Fruit fly (Drosophila melanogaster) whole organism, adult: ENCODE measurements around the gene Mrp5.

Experiments used
- CG14711 ChIP-seq: fragments of 200-800 bp; sonication (Bioruptor generic); optimal IDR thresholded peaks from 2 replicates; lab custom pipeline; 2018; ENCODE audit warnings: missing biosample characterization, mild to moderate bottlenecking, missing genetic modification characterization, moderate library complexity
- CG33017 ChIP-seq: fragments of 200-800 bp; sonication (Bioruptor generic); optimal IDR thresholded peaks from 2 replicates; lab custom pipeline; 2018; ENCODE audit warnings: missing biosample characterization, mild to moderate bottlenecking, missing genetic modification characterization, moderate library complexity
- CG5204 ChIP-seq: fragments of 200-800 bp; sonication (Bioruptor generic); optimal IDR thresholded peaks from 2 replicates; lab custom pipeline; 2016; ENCODE audit warnings: missing biosample characterization, missing genetic modification characterization
- CG7101 ChIP-seq: fragments of 200-800 bp; sonication (Bioruptor generic); optimal IDR thresholded peaks from 2 replicates; lab custom pipeline; 2018; ENCODE audit warnings: missing biosample characterization, mild to moderate bottlenecking, missing genetic modification characterization, moderate library complexity
- Clk ChIP-seq: fragments of 200-800 bp; sonication (Bioruptor generic); optimal IDR thresholded peaks from 2 replicates; lab custom pipeline; 2017; ENCODE audit warnings: missing biosample characterization, missing genetic modification characterization
- Crg-1 ChIP-seq: fragments of 200-800 bp; sonication (Bioruptor generic); optimal IDR thresholded peaks from 2 replicates; lab custom pipeline; 2016; ENCODE audit warnings: missing biosample characterization, missing genetic modification characterization
- Hr96 ChIP-seq: fragments of 200-800 bp; sonication (Bioruptor generic); optimal IDR thresholded peaks from 2 replicates; lab custom pipeline; 2016; ENCODE audit warnings: missing biosample characterization, missing genetic modification characterization
- Mnt ChIP-seq: fragments of 200-800 bp; sonication (Bioruptor generic); optimal IDR thresholded peaks from 2 replicates; lab custom pipeline; 2016; ENCODE audit warnings: missing biosample characterization, mild to moderate bottlenecking, missing genetic modification characterization
- cic ChIP-seq: fragments of 200-800 bp; sonication (Bioruptor generic); optimal IDR thresholded peaks from 2 replicates; lab custom pipeline; 2017; ENCODE audit warnings: missing biosample characterization, mild to moderate bottlenecking, missing genetic modification characterization, moderate library complexity
- kay ChIP-seq: fragments of 200-800 bp; sonication (Bioruptor generic); peaks from one replicate; lab custom pipeline; 2016; ENCODE audit warnings: missing biosample characterization, missing genetic modification characterization, borderline replicate concordance
- tj ChIP-seq: fragments of 200-800 bp; sonication (Bioruptor generic); optimal IDR thresholded peaks from 3 replicates; lab custom pipeline; 2017; ENCODE audit warnings: missing biosample characterization, mild to moderate bottlenecking, missing genetic modification characterization, moderate library complexity
- toe ChIP-seq: fragments of 200-800 bp; sonication (Bioruptor generic); optimal IDR thresholded peaks from 2 replicates; lab custom pipeline; 2016; ENCODE audit warnings: missing biosample characterization, missing genetic modification characterization

DNA sequence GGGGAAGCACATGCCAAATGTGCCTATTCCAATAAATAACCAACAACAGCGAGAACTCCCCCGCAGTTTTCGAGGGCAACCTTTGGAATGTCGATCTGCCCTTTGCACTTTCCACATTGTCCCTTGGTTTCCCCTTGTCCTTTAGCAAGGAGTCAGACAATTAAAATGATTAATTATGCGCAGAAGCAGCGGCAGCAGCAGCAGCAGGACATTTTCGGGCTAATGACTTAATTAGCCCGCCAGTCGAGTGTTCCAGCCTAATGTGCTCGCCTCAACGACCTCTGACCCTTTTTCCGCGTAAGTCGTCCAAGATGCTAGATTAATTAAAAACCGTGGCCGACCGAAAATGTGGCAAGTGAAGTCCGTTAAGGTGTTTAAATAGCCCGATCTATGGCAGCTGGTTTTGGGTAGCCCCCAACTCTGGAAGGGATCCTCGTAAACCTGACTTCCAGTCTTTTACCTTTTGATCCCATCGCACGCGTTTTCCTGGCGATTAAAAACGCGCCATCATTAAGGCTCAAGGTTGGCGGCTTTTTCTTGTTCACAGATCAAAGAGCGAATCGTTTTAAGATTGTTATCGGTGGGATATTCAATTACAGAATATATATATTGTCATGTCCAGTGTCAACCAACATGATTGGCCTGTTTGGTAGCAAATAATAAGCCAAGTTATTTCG lies 36.4 kb downstream of the Mrp5 start:
- TF ChIP-seq tj (GFP tag; lab: Kevin White, UChicago) (no peak), CG33017 (tag; lab: Kevin White, UChicago) (no peak), Clk (GFP tag; lab: Kevin White, UChicago) (no peak), cic (GFP tag; lab: Kevin White, UChicago) (no peak), kay (GFP tag; lab: Kevin White, UChicago) (no peak), CG5204 (GFP tag; lab: Kevin White, UChicago) (no peak), CG14711 (tag; lab: Kevin White, UChicago) (no peak), toe (no peak), Hr96 (GFP tag; lab: Kevin White, UChicago) (no peak), Crg-1 (GFP tag; lab: Kevin White, UChicago) (no peak), CG7101 (no peak), Mnt (no peak)
